Worm (Caenorhabditis elegans) whole organism, L4/young adult: ENCODE results near the gene acbp-7.

Experiments
- W03F9.2 ChIP-seq: fragments of 150-350 bp; optimal IDR thresholded peaks from 2 replicates; lab custom pipeline; 2014; ENCODE audit warnings: missing biosample characterization, missing genetic modification characterization
- dao-5 ChIP-seq: sonication (generic microtip); optimal IDR thresholded peaks from 2 replicates; lab custom pipeline; 2016; ENCODE audit warnings: missing genotype, missing genetic modification characterization, moderate library complexity, missing compliant biosample characterization
- him-1 ChIP-seq: sonication (generic microtip); optimal IDR thresholded peaks from 2 replicates; lab custom pipeline; 2016; ENCODE audit warnings: missing genotype, missing genetic modification reagents, missing genetic modification characterization, missing compliant biosample characterization

Gene acbp-7

DNA sequence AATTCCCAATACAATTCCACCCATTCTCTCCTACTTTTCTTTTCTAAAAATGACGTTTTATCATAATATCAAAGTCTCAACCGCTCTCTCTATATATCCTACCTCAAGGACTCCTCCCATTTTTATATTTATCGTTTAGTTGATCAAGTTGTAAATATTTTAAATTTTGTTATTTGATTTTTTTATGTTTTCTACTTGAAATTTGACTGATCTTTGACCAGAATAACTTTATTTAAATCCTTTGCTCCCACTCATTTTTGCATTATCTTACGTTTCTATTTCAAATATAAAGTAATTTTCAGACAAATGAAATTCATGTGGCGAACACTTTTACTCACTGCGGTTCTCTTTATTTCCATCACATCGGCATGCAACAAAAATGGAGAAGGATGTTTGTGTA lies at the start of gene acbp-7, which contains the start of gene F26A1.19:
Gene acbp-7, plus strand, starts transcription at position 301 of the 400 bp plus-strand sequence.
Gene F26A1.19, plus strand, starts transcription at position 303 of the 400 bp plus-strand sequence.
- TF ChIP-seq him-1, result no peak
- no peak for TF ChIP-seq W03F9.2 (tag; lab: Kevin White, UChicago)
- no peak for TF ChIP-seq dao-5

DNA sequence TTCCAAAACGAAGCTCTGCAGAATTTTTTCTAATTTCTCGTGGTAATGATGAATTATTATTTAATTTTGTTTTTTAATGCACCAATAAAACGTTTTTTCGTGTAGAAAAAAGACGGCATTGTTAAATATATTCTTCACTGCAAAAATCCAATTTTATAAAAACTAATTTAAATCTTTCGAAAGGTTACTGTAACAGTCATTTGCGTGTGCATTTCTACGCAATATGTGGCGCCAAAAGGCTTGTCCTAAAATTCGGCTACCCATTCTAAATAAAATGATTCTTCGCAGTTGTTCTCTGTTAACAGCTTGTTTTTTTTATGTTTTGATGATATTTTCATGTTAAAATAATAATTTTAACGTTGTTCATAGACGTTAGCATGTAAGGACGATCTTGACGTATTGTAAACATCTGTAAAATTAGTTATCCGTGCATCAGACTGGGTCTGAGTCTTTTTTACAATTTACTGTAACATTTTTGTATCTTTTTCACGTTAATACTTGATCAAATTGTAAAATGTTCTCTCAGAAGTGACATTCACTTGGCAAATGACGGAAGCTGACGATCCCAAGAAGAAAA lies 44.9 kb upstream of the acbp-7 start, which contains the start of gene mip-1:
Gene mip-1, plus strand, starts transcription at position 527 of the 577 bp plus-strand sequence.
- TF ChIP-seq W03F9.2 (tag; lab: Kevin White, UChicago) (no peak), him-1 (no peak), dao-5 (no peak)

DNA sequence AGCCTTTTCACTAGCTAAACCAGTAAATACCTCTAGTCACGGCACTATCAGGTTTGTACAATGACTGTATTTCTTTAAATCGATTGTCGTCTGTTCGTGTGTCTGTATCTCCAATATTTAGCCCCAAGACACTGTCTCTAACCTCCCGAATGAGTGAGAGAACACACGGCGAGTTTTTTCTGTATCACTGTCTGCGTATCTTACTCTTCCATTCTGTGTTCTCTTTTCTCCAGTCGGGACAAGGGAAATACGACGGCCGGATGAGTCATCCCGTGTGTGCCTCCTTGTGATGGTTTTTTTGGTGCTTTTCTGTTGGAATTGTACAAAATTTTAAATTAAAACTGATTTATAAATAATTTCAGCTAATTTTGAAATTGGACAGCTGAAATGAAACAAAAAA lies 41.5 kb upstream of the acbp-7 start:
- TF ChIP-seq W03F9.2 (tag; lab: Kevin White, UChicago) (peak; percentile 33), dao-5 (no peak)

DNA sequence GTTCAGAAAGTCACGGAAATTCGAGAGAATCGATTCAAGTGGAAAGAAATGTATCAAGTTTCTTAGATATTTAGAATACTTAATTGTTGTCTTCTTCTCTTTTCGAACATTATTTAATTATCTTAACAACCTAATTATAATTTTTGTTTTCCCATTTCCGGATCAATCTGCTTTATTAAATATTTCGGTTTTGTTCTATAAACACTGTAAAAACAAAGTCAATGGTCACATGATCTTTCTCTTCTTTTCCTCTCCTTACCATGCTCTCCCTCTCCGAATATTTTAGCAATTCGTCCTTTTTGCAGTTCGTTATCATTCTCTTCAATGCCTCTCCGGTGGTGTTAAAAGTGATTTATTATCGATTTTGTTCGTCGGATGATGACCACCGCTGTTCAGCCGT lies 41.0 kb upstream of the acbp-7 start, which contains the start of gene tag-325:
Gene tag-325, plus strand, starts transcription at position 301 of the 400 bp plus-strand sequence.
- TF ChIP-seq dao-5 (no peak), W03F9.2 (tag; lab: Kevin White, UChicago) (no peak), him-1 (no peak)

DNA sequence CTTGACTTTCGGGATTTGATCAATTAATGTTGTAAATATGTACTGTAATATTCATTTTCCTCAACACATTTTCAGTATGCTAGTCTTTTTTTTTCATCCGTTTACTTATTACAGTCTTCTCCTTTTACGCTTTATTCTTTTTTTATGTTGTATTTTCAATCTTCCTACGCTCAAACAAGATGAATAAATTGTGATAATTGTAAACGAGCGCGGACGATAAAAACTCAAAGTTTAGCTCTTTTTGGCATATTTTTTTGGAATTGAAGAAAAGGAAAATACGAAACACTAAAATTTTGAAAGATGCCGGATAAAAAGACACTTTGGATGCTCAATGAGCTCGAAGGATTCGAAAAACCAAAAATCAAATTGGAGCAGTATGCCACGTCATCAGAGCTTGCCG lies 34.8 kb upstream of the acbp-7 start, which contains the start of gene metl-5:
Gene metl-5, plus strand, starts transcription at position 301 of the 400 bp plus-strand sequence.
- TF ChIP-seq dao-5 (no peak), W03F9.2 (tag; lab: Kevin White, UChicago) (no peak), him-1 (no peak)

DNA sequence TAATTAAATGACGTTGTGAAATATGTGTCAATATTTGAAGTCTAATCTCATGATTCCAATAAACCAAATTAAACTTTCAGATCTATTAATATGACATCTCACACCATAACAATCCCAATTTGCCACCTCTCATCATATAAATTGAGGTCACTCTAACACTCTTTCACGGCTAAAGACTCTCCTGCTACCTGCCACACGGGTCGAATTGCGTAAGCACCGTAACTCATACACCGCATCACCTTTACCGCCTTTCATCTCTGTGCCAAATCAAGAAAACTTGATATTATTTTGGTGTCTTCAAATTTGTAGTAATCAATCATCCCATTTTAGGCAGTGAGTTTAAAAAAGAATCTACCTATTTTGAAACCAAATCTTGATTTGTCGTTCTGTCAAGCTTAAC lies 31.2 kb upstream of the acbp-7 start:
- TF ChIP-seq him-1 (no peak), W03F9.2 (tag; lab: Kevin White, UChicago) (no peak), dao-5 (no peak)

DNA sequence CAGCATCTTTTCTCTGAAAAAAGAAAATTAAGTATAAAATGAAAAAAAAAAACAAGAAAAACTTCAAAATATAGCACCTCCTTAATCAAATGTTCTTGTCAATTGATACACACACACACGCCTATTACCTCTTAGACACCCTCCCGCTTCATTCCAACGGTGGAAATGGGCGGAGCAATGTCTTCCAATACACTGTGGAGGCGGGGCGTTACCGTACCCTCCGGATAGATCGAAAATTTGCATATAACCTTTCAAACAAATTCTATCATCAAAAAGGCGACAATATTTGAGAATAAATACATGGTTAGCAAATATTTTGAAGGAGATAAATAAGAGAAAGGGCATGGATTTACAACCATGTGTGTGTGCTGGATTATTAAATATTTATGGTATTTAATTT lies 29.4 kb upstream of the acbp-7 start:
- TF ChIP-seq dao-5, result no peak
- no peak for TF ChIP-seq him-1
- no peak for TF ChIP-seq W03F9.2 (tag; lab: Kevin White, UChicago)

DNA sequence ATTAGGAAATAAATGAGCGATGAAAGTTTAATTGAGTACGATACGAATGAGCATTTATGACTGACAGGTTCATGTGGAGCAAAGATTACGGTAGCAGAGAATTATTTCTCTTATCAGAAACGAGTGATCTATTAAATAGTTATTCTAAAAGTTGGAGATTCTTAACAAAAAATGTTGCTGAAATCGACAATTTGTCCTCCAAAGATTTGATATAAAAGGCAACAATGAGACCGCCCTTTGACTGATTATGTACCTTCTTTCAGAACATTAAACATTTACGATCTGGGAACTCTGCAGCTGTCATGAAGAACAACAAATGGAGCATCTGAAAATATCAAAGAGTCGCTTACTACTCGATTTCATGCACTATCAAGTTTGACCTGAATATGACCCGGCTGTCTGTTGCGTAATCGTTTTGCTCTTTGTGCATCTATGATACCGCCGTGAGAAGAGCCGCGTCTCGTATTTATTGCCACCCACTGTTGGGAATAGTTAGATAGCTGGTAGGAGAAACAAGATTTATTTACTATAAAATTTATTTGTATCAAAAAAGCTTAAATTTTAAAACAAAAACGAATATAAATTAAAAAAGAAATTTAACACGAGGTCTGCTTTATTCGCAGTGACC lies 27.9 kb upstream of the acbp-7 start, which contains the start of gene pal-1:
Gene pal-1, minus strand, starts transcription at position 51 of the 628 bp plus-strand sequence.
- TF ChIP-seq him-1 (no peak), W03F9.2 (tag; lab: Kevin White, UChicago) (no peak), dao-5 (no peak)

DNA sequence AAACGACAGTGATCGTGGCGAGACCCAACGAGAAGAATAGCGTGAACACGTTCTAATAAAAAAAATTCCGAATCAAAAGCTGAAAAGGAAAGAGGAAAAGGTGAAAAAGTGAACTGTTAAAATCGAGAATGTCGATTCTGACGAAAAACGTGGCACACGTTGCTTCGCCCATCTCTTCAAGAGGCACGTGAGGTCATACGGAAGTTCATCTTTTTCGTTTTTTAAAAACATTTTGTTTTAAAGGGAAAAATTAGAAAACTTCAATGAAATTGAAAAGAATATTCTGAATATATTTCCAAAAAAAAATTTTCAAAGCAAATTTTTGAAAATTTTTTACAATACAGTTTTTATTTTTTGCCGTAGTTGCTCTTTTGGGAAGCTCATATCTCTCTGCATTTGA lies 26.3 kb upstream of the acbp-7 start, which contains the start of gene C38D4.7:
Gene C38D4.7, minus strand, starts transcription at position 101 of the 400 bp plus-strand sequence.
- TF ChIP-seq him-1 (no peak), dao-5 (no peak), W03F9.2 (tag; lab: Kevin White, UChicago) (no peak)

DNA sequence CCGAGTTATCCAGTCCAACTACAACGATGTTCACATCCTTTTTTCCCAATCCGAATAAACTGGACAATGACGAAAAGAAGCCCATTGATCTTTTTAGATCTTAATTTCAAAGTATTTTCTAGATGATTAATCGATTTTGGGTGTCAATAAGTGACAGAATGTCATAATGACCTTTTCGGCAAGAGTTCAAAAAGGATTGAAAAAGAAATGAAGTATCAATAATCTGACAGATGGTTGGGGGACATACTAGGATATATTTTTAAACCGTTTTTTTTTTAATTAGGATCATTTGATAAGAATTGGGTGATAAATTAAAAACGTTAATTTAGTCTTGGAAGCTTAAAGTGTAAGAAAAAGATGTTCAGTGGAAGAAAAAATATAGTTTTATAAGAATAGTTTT lies 22.8 kb upstream of the acbp-7 start, which contains the start of gene arl-6:
Gene arl-6, minus strand, starts transcription at position 101 of the 400 bp plus-strand sequence.
- TF ChIP-seq him-1 (no peak), W03F9.2 (tag; lab: Kevin White, UChicago) (no peak), dao-5 (no peak)

DNA sequence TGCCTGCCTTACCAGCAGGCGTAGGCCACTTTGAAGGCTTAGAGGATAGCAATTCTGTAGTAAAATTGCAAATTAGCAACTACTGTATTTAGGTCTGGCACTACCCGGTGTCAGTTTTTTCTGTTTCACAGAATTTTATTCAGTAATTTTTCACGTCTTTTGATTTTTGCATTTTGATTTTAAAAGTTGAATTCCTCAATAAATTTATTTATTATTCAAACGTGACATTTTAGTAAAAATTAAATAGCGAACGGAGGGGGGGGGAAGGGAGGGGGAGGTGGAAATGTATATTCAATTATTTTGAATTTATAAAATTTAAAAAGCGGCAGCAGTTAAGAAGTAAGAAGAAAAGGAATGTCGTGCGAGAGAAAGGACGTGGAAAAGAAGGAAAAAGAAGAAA lies 20.3 kb upstream of the acbp-7 start, which contains the start of gene F26A1.4:
Gene F26A1.4, plus strand, starts transcription at position 301 of the 400 bp plus-strand sequence.
- TF ChIP-seq dao-5, result no peak
- no peak for TF ChIP-seq him-1
- TF ChIP-seq W03F9.2 (tag; lab: Kevin White, UChicago), result no peak

DNA sequence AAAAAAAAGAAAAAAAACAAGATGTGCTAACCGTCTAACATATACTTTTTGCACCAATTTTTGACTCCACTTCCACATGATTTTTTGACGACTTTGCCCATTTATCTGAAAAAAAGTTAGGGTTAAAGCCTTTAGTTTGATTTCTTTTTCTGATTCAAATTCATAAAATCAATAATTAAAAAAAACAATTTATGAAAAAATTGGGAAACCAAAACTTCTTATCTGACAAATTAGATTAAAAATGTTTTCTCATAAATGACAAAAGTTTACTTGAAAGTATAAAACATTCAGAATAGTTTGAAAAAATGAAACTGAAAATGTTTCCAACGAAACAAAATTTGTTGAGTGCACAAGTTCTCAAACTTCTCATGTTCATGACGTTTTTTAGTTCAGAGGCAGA lies 17.7 kb upstream of the acbp-7 start, which contains the start of gene F26A1.7:
Gene F26A1.7, minus strand, starts transcription at position 101 of the 400 bp plus-strand sequence.
- TF ChIP-seq him-1, result no peak
- no peak for TF ChIP-seq W03F9.2 (tag; lab: Kevin White, UChicago)
- TF ChIP-seq dao-5, result no peak

DNA sequence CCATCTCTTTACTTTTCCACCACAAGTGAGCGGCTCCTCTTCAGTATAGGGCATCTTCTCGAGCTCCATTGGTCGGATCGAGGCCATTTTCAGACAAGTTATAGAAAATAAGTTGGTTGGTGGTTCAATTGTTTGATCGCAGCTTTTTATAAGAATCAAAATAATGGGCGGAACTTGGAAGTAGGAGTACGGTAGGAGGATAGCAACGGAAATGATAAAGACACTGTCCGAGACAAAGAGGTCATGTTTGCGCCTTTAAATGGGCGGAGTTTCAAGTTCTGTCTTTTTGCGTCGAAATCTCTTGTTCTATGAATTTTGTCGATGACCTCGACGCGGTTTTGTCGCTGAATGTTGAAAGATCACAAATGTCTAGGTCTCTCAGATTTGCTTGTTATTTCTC lies 15.4 kb upstream of the acbp-7 start, which contains the start of gene F26A1.8:
Gene F26A1.8, minus strand, starts transcription at position 101 of the 400 bp plus-strand sequence.
- no peak for TF ChIP-seq W03F9.2 (tag; lab: Kevin White, UChicago)

DNA sequence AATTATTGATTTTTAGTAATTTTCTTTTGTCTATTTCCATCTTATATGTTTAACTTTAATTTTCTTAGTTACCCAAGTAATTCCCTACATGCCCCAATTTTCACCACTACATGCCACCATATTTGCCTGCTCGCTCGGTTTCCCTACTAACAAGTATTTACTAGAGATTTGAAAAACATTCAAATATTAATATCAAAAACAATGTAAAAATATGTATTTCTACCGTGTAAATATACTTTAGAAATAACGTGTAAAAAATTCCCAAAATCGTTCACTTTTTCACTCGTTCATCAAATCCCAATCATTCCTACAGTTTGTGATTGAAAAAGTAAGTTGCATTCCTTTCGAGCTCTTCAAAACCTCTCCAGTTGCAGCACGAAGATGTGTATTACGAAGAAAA lies 10.9 kb upstream of the acbp-7 start, which contains the start of gene F26A1.3:
Gene F26A1.3, plus strand, starts transcription at position 301 of the 400 bp plus-strand sequence.
- TF ChIP-seq him-1 (no peak), dao-5 (no peak), W03F9.2 (tag; lab: Kevin White, UChicago) (no peak)

DNA sequence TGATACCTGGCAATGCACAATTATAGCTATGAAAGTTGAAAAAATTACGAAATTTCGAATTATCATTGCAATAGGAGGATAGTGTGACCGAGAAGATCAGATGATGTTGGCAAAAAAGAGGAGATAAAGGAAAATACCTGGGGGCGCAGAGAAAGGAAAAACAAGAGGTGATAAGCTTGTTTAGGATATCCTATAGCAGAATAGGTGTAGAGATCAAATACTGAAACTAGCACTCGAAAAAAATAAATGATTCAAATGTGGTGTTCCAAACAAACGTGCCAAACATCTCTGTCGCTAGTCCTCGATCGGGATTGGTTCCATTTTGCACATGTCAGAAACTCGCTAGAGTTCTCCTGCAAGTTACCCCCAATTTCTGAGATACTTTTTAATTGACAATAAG lies 8.1 kb upstream of the acbp-7 start, which contains the start of gene F26A1.9:
Gene F26A1.9, minus strand, starts transcription at position 101 of the 400 bp plus-strand sequence.
- TF ChIP-seq W03F9.2 (tag; lab: Kevin White, UChicago) (no peak), dao-5 (no peak)
